Fruit fly (Drosophila melanogaster) whole organism, prepupa: ENCODE measurements around the gene CG6962.

Experiments
- Blimp-1 ChIP-seq: fragments of 200-800 bp; sonication (Bioruptor generic); optimal IDR thresholded peaks from 3 replicates; lab custom pipeline; 2017; ENCODE audit warnings: missing biosample characterization, missing genetic modification characterization, mild to moderate bottlenecking, moderate library complexity, missing genetic modification reagents
- CG10631 ChIP-seq: fragments of 200-800 bp; sonication (Bioruptor generic); optimal IDR thresholded peaks from 2 replicates; lab custom pipeline; 2016; ENCODE audit warnings: missing biosample characterization, missing genetic modification characterization
- CG10669 ChIP-seq: fragments of 200-800 bp; sonication (Bioruptor generic); optimal IDR thresholded peaks from 3 replicates; lab custom pipeline; 2018; ENCODE audit warnings: missing biosample characterization, mild to moderate bottlenecking, missing genetic modification characterization, moderate library complexity
- CG11294 ChIP-seq: fragments of 200-800 bp; sonication (Bioruptor generic); IDR thresholded peaks from 2 replicates; pipeline ENCODE4 v1.3.6; 2022; ENCODE audit warnings: missing biosample characterization, missing genetic modification characterization
- CG11762 ChIP-seq: fragments of 200-800 bp; sonication (Bioruptor generic); optimal IDR thresholded peaks from 3 replicates; lab custom pipeline; 2016; ENCODE audit warnings: missing biosample characterization, missing genetic modification characterization; ENCODE audit not compliant: insufficient read depth
- CG11902 ChIP-seq: fragments of 200-800 bp; sonication (Bioruptor generic); optimal IDR thresholded peaks from 3 replicates; lab custom pipeline; 2016; ENCODE audit warnings: missing biosample characterization, missing genetic modification characterization
- CG15336 ChIP-seq: fragments of 200-800 bp; sonication (Bioruptor generic); IDR thresholded peaks from 2 replicates; pipeline ENCODE4 v1.3.6; 2022; ENCODE audit warnings: missing biosample characterization, missing genetic modification characterization
- CG1621 ChIP-seq: fragments of 200-800 bp; sonication (Bioruptor generic); optimal IDR thresholded peaks from 3 replicates; lab custom pipeline; 2018; ENCODE audit warnings: missing biosample characterization, mild to moderate bottlenecking, missing genetic modification characterization
- CG16779 ChIP-seq: fragments of 200-800 bp; sonication (Bioruptor generic); optimal IDR thresholded peaks from 3 replicates; lab custom pipeline; 2017; ENCODE audit warnings: missing biosample characterization, mild to moderate bottlenecking, missing genetic modification characterization
- CG31627 ChIP-seq: fragments of 200-800 bp; sonication (Bioruptor generic); optimal IDR thresholded peaks from 3 replicates; lab custom pipeline; 2016; ENCODE audit warnings: missing biosample characterization, missing genetic modification characterization
- CG34406 ChIP-seq: fragments of 200-800 bp; sonication (Bioruptor generic); optimal IDR thresholded peaks from 3 replicates; lab custom pipeline; 2016; ENCODE audit warnings: missing biosample characterization, missing genetic modification characterization
- CG3919 ChIP-seq: fragments of 200-800 bp; sonication (Bioruptor generic); optimal IDR thresholded peaks from 3 replicates; lab custom pipeline; 2016; ENCODE audit warnings: missing biosample characterization, missing genetic modification characterization
- CG6276 ChIP-seq: fragments of 200-800 bp; sonication (Bioruptor generic); optimal IDR thresholded peaks from 2 replicates; lab custom pipeline; 2017; ENCODE audit warnings: missing biosample characterization, mild to moderate bottlenecking, missing genetic modification characterization
- CG6808 ChIP-seq: fragments of 200-800 bp; sonication (Bioruptor generic); optimal IDR thresholded peaks from 3 replicates; lab custom pipeline; 2017; ENCODE audit warnings: missing biosample characterization, missing genetic modification characterization, mild to moderate bottlenecking, moderate library complexity, missing genetic modification reagents
- CG6854 ChIP-seq: fragments of 200-800 bp; sonication (Bioruptor generic); optimal IDR thresholded peaks from 2 replicates; lab custom pipeline; 2017; ENCODE audit warnings: missing biosample characterization, mild to moderate bottlenecking, missing genetic modification characterization
- CG8119 ChIP-seq: fragments of 200-800 bp; sonication (Bioruptor generic); IDR thresholded peaks from 3 replicates; pipeline ENCODE4 v1.3.6; 2022; ENCODE audit warnings: missing biosample characterization, missing genetic modification characterization
- CG8319 ChIP-seq: fragments of 200-800 bp; sonication (Bioruptor generic); optimal IDR thresholded peaks from 3 replicates; lab custom pipeline; 2016; ENCODE audit warnings: missing biosample characterization, missing genetic modification characterization
- CG9139 ChIP-seq: fragments of 200-800 bp; sonication (Bioruptor generic); optimal IDR thresholded peaks from 3 replicates; lab custom pipeline; 2017; ENCODE audit warnings: missing biosample characterization, mild to moderate bottlenecking, missing genetic modification characterization
- Eip75B ChIP-seq: fragments of 200-800 bp; sonication (Bioruptor generic); optimal IDR thresholded peaks from 3 replicates; lab custom pipeline; 2016; ENCODE audit warnings: missing biosample characterization, missing genetic modification characterization
- Eip78C ChIP-seq: fragments of 200-800 bp; sonication (Bioruptor generic); peaks from one replicate; lab custom pipeline; 2016; ENCODE audit warnings: missing biosample characterization, missing genetic modification characterization
- Eip93F ChIP-seq: fragments of 200-800 bp; sonication (Bioruptor generic); optimal IDR thresholded peaks from 2 replicates; lab custom pipeline; 2016; ENCODE audit warnings: missing biosample characterization, mild to moderate bottlenecking, missing genetic modification characterization
- Ets21C ChIP-seq: fragments of 200-800 bp; sonication (Bioruptor generic); optimal IDR thresholded peaks from 3 replicates; lab custom pipeline; 2016; ENCODE audit warnings: missing biosample characterization, missing genetic modification characterization
- Ets96B ChIP-seq: fragments of 200-800 bp; optimal IDR thresholded peaks from 2 replicates; lab custom pipeline; 2019; ENCODE audit warnings: missing biosample characterization, mild to moderate bottlenecking, missing genetic modification characterization, moderate library complexity
- Gug ChIP-seq: fragments of 200-800 bp; sonication (Bioruptor generic); IDR thresholded peaks from 2 replicates; pipeline ENCODE4 v1.3.6; 2022; ENCODE audit warnings: missing biosample characterization, missing genetic modification characterization
- Hr38 ChIP-seq: sonication (Bioruptor generic); optimal IDR thresholded peaks from 2 replicates; lab custom pipeline; 2016; ENCODE audit warnings: missing biosample characterization, missing genetic modification characterization
- Hr39 ChIP-seq: fragments of 200-800 bp; sonication (Bioruptor generic); optimal IDR thresholded peaks from 2 replicates; lab custom pipeline; 2016; ENCODE audit warnings: missing biosample characterization, missing genetic modification characterization
- Hr4 ChIP-seq: fragments of 200-800 bp; sonication (Bioruptor generic); optimal IDR thresholded peaks from 3 replicates; lab custom pipeline; 2016; ENCODE audit warnings: missing biosample characterization, missing genetic modification characterization
- Met ChIP-seq: fragments of 200-800 bp; sonication (Bioruptor generic); optimal IDR thresholded peaks from 3 replicates; lab custom pipeline; 2016; ENCODE audit warnings: missing biosample characterization, missing genetic modification characterization
- OdsH ChIP-seq: fragments of 200-800 bp; sonication (Bioruptor generic); optimal IDR thresholded peaks from 3 replicates; lab custom pipeline; 2016; ENCODE audit warnings: missing biosample characterization, missing genetic modification characterization
- Smox ChIP-seq: fragments of 200-800 bp; sonication (Bioruptor generic); optimal IDR thresholded peaks from 3 replicates; lab custom pipeline; 2016; ENCODE audit warnings: missing biosample characterization, missing genetic modification characterization
- Sox102F ChIP-seq: fragments of 200-800 bp; sonication (Bioruptor generic); optimal IDR thresholded peaks from 2 replicates; lab custom pipeline; 2016; ENCODE audit warnings: missing biosample characterization, mild to moderate bottlenecking, missing genetic modification characterization
- Sox14 ChIP-seq: fragments of 200-800 bp; sonication (Bioruptor generic); optimal IDR thresholded peaks from 3 replicates; lab custom pipeline; 2016; ENCODE audit warnings: missing biosample characterization, missing genetic modification characterization
- Sox15 ChIP-seq: fragments of 200-800 bp; sonication (Bioruptor generic); optimal IDR thresholded peaks from 3 replicates; lab custom pipeline; 2016; ENCODE audit warnings: missing biosample characterization, missing genetic modification characterization
- achi ChIP-seq: fragments of 200-800 bp; sonication (Bioruptor generic); optimal IDR thresholded peaks from 3 replicates; lab custom pipeline; 2016; ENCODE audit warnings: missing biosample characterization, missing genetic modification characterization
- acj6 ChIP-seq: fragments of 200-800 bp; sonication (Bioruptor generic); optimal IDR thresholded peaks from 3 replicates; lab custom pipeline; 2016; ENCODE audit warnings: missing biosample characterization, missing genetic modification characterization
- cyc ChIP-seq: fragments of 200-800 bp; sonication (Bioruptor generic); optimal IDR thresholded peaks from 3 replicates; lab custom pipeline; 2016; ENCODE audit warnings: missing biosample characterization, missing genetic modification characterization
- dac ChIP-seq: fragments of 200-800 bp; sonication (Bioruptor generic); optimal IDR thresholded peaks from 2 replicates; lab custom pipeline; 2017; ENCODE audit warnings: missing biosample characterization, mild to moderate bottlenecking, missing genetic modification characterization
- dsx ChIP-seq: fragments of 200-800 bp; optimal IDR thresholded peaks from 3 replicates; lab custom pipeline; 2019; ENCODE audit warnings: missing biosample characterization, mild to moderate bottlenecking, missing genetic modification characterization, moderate library complexity; ENCODE audit not compliant: poor library complexity, severe bottlenecking
- eg ChIP-seq: fragments of 200-800 bp; sonication (Bioruptor generic); IDR thresholded peaks from 3 replicates; pipeline ENCODE4 v1.3.6; 2022; ENCODE audit warnings: missing biosample characterization, missing genetic modification characterization
- esn ChIP-seq: fragments of 200-800 bp; sonication (Bioruptor generic); optimal IDR thresholded peaks from 2 replicates; lab custom pipeline; 2016; ENCODE audit warnings: missing biosample characterization, mild to moderate bottlenecking, missing genetic modification characterization, moderate library complexity
- fd85E ChIP-seq: fragments of 200-800 bp; sonication (Bioruptor generic); optimal IDR thresholded peaks from 3 replicates; lab custom pipeline; 2016; ENCODE audit warnings: missing biosample characterization, missing genetic modification characterization
- fkh ChIP-seq: fragments of 200-800 bp; sonication (Bioruptor generic); optimal IDR thresholded peaks from 3 replicates; lab custom pipeline; 2017; ENCODE audit warnings: missing biosample characterization, mild to moderate bottlenecking, missing genetic modification characterization, moderate library complexity
- pdm3 ChIP-seq: fragments of 200-800 bp; sonication (Bioruptor generic); optimal IDR thresholded peaks from 3 replicates; lab custom pipeline; 2016; ENCODE audit warnings: missing biosample characterization, missing genetic modification characterization
- salr ChIP-seq, 2 experiments: fragments of 200-800 bp; sonication (Bioruptor generic); optimal IDR thresholded peaks; 3 replicates each; lab custom pipeline; 2016 to 2018; ENCODE audit warnings: missing biosample characterization in 2 of 2, missing genetic modification characterization in 2 of 2, mild to moderate bottlenecking in 1 of 2
- spab ChIP-seq: fragments of 200-800 bp; sonication (Bioruptor generic); optimal IDR thresholded peaks from 2 replicates; lab custom pipeline; 2017; ENCODE audit warnings: missing biosample characterization, mild to moderate bottlenecking, missing genetic modification characterization, missing genetic modification reagents
- svp ChIP-seq: fragments of 200-800 bp; sonication (Bioruptor generic); peaks from one replicate; lab custom pipeline; 2016; ENCODE audit warnings: missing biosample characterization, missing genetic modification characterization
- topi ChIP-seq: fragments of 200-800 bp; sonication (Bioruptor generic); optimal IDR thresholded peaks from 3 replicates; lab custom pipeline; 2016; ENCODE audit warnings: missing biosample characterization, missing genetic modification characterization
- vri ChIP-seq: fragments of 200-800 bp; sonication (Bioruptor generic); optimal IDR thresholded peaks from 3 replicates; lab custom pipeline; 2016; ENCODE audit warnings: missing biosample characterization, mild to moderate bottlenecking, missing genetic modification characterization

The CG6962 gene

DNA sequence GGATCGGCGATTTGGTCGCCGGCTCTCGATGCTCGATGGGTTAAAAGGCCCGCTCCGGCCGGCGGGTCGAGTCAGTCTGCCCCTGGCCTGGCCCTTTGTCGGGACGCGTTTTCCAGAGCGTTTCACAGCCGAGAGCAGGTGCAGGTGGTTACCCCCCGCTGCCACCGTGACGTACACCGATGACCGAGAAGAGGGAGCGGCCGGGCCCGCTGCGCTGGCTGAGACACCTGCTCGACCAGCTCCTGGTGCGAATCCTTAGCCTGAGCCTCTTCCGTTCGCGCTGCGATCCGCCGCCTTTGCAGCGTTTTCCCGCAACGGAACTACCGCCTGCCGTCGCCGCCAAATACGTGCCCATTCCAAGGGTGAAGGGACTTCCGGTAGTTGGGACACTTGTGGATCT lies 5.2 kb downstream of the CG6962 start, which contains the start of gene sad:
sad (plus strand) TSS at position 74 of the 400 bp plus-strand sequence.
- peak; percentile 10 for TF ChIP-seq Eip78C (GFP tag; lab: Kevin White, UChicago)
- no peak for TF ChIP-seq Ets96B (tag; lab: Kevin White, UChicago)

DNA sequence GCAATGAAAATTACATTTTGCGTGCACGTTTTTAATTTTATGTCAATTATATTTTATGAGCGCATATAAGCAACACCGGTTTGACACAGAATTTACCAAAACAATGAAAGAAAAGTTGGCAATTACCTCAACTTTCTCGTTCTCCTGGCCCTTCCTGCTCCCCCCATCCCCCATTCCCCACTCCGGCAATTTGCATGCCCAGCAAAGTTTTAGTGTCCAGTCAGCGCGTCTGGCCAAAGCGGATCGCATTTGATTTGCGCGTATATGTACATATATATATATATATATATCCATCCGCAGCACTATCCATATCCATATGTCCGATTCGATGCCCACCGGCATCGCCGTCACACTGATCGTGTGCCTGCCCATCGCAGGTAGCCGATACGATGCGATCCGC lies 5.6 kb downstream of the CG6962 start:
- TF ChIP-seq dac (GFP tag; lab: Kevin White, UChicago) (no peak), acj6 (GFP tag; lab: Kevin White, UChicago) (no peak), salr (GFP tag; optimal IDR thresholded peaks at IDR 0.05; lab: Kevin White, UChicago) (no peak), Blimp-1 (GFP tag; lab: Kevin White, UChicago) (no peak), CG31627 (GFP tag; lab: Kevin White, UChicago) (no peak), CG34406 (GFP tag; lab: Kevin White, UChicago) (no peak), cyc (no peak), Smox (GFP tag; lab: Kevin White, UChicago) (no peak), CG6808 (no peak), dsx (GFP tag; lab: Kevin White, UChicago) (no peak), pdm3 (GFP tag; lab: Kevin White, UChicago) (no peak), eg (GFP tag; lab: Robert Waterston, UW) (no peak), Met (GFP tag; lab: Kevin White, UChicago) (no peak), fkh (no peak), CG11294 (GFP tag; lab: Robert Waterston, UW) (no peak), esn (no peak), CG8319 (GFP tag; lab: Kevin White, UChicago) (no peak), Hr4 (GFP tag; lab: Kevin White, UChicago) (no peak), CG6276 (no peak), Sox14 (GFP tag; lab: Kevin White, UChicago) (no peak)

dm6 chr3R:11872692-11873091 lies 9.6 kb downstream of the CG6962 start:
- peak; percentile 18 for TF ChIP-seq spab (GFP tag; lab: Kevin White, UChicago)
- no peak for TF ChIP-seq fkh
- peak; percentile 30 for TF ChIP-seq vri
- no peak for TF ChIP-seq eg (GFP tag; lab: Robert Waterston, UW)
- TF ChIP-seq CG1621 (tag; lab: Kevin White, UChicago), result no peak
- TF ChIP-seq CG8319 (GFP tag; lab: Kevin White, UChicago), result peak; percentile 25
- TF ChIP-seq Eip93F (GFP tag; lab: Kevin White, UChicago), result peak; percentile 60
- TF ChIP-seq fd85E (GFP tag; lab: Kevin White, UChicago), result peak; percentile 1
- TF ChIP-seq topi (GFP tag; lab: Kevin White, UChicago), result peak; percentile 69
- peak; percentile 36 for TF ChIP-seq OdsH (GFP tag; lab: Kevin White, UChicago)
- peak; percentile 39; the same call in 1 of the 3 replicates for TF ChIP-seq CG8119
- TF ChIP-seq acj6 (GFP tag; lab: Kevin White, UChicago), result peak; percentile 43
- peak; percentile 74 for TF ChIP-seq CG3919 (GFP tag; lab: Kevin White, UChicago)
- TF ChIP-seq Gug (GFP tag; lab: Robert Waterston, UW), result no peak
- peak; percentile 56 for TF ChIP-seq CG10631 (GFP tag; lab: Kevin White, UChicago)
- peak; percentile 56 for TF ChIP-seq Met (GFP tag; lab: Kevin White, UChicago)
- no peak for TF ChIP-seq CG9139 (GFP tag; lab: Kevin White, UChicago)
- TF ChIP-seq CG16779 (tag; lab: Kevin White, UChicago), result no peak
- TF ChIP-seq Eip75B (GFP tag; lab: Kevin White, UChicago), result peak; percentile 63
- TF ChIP-seq CG11762 (GFP tag; lab: Kevin White, UChicago), result peak; percentile 53
- peak; percentile 15 for TF ChIP-seq Ets21C (GFP tag; lab: Kevin White, UChicago)
- TF ChIP-seq Smox (GFP tag; lab: Kevin White, UChicago), result peak; percentile 26
- TF ChIP-seq CG15336 (GFP tag; lab: Robert Waterston, UW), result 0 out of 2 replicates have a peak, but pooled peaks have one; percentile 32
- no peak for TF ChIP-seq Sox15
- peak; percentile 78 for TF ChIP-seq svp
- TF ChIP-seq esn, result peak; percentile 77
- TF ChIP-seq Hr39 (GFP tag; lab: Kevin White, UChicago), result peak; percentile 35
- TF ChIP-seq achi (GFP tag; lab: Kevin White, UChicago), result peak; percentile 38
- TF ChIP-seq CG6854 (GFP tag; lab: Kevin White, UChicago), result peak; percentile 33
- no peak for TF ChIP-seq dsx (GFP tag; lab: Kevin White, UChicago)
- TF ChIP-seq Sox102F (GFP tag; lab: Kevin White, UChicago), result peak; percentile 53
- TF ChIP-seq CG10669, result peak; percentile 34
- TF ChIP-seq CG11902 (GFP tag; lab: Kevin White, UChicago), result peak; percentile 60
- TF ChIP-seq Hr38 (GFP tag; lab: Kevin White, UChicago), result no peak
